Fruit fly (Drosophila melanogaster): ENCODE measurements around the gene CG7903.
A peak's percentile ranks its signal among the peaks of the same experiment; 100 is the strongest.

- peak; percentile 60 for TF ChIP-seq CG14711 (tag; optimal IDR thresholded peaks at IDR 0.05)
- TF ChIP-seq kay (GFP tag; ENCODE audit: borderline replicate concordance), result no peak
- TF ChIP-seq CG33017 (tag; optimal IDR thresholded peaks at IDR 0.05), result peak; percentile 61
- peak; percentile 71 for TF ChIP-seq Crg-1 (GFP tag; optimal IDR thresholded peaks at IDR 0.05)
- TF ChIP-seq tj (GFP tag; optimal IDR thresholded peaks at IDR 0.05), result peak; percentile 85
- peak; percentile 73 for TF ChIP-seq CG11617 (GFP tag; optimal IDR thresholded peaks at IDR 0.05)
- peak; percentile 76 for TF ChIP-seq bab1 (GFP tag; optimal IDR thresholded peaks at IDR 0.05)
- TF ChIP-seq Mnt (GFP tag; optimal IDR thresholded peaks at IDR 0.05), result peak; percentile 85
- TF ChIP-seq CG7101 (tag; optimal IDR thresholded peaks at IDR 0.05), result peak; percentile 74
- TF ChIP-seq pad (GFP tag; optimal IDR thresholded peaks at IDR 0.05), result peak; percentile 64
- TF ChIP-seq Hr96 (GFP tag; optimal IDR thresholded peaks at IDR 0.05), result peak; percentile 90
Observed at dm6 chr3R:30043139-30043744, 48.2 kb upstream of the CG7903 start, which contains the start of gene Sry-delta.
